Fruit fly (Drosophila melanogaster): ENCODE measurements around the gene Dhc36C.

Gene Dhc36C

dm6 chr2L:17500946-17501451 is at the start of gene Dhc36C, which contains the start of gene mEFTs:
Gene Dhc36C (plus strand): TSS chr2L:17501401.
Gene mEFTs (minus strand): TSS chr2L:17501106.
- TF ChIP-seq usp (GFP tag; optimal IDR thresholded peaks at IDR 0.05): no peak
- TF ChIP-seq Dll (optimal IDR thresholded peaks at IDR 0.05): no peak
- TF ChIP-seq psq (optimal IDR thresholded peaks at IDR 0.05): no peak
- no peak for TF ChIP-seq pan (optimal IDR thresholded peaks at IDR 0.05)
- no peak for TF ChIP-seq EcR (GFP tag; optimal IDR thresholded peaks at IDR 0.05)
- TF ChIP-seq CG8478 (optimal IDR thresholded peaks at IDR 0.05): no peak

- TF ChIP-seq CG8478 (optimal IDR thresholded peaks at IDR 0.05): no peak
- TF ChIP-seq psq (optimal IDR thresholded peaks at IDR 0.05): no peak
- no peak for TF ChIP-seq usp (GFP tag; optimal IDR thresholded peaks at IDR 0.05)
- TF ChIP-seq Dll (optimal IDR thresholded peaks at IDR 0.05): no peak
- no peak for TF ChIP-seq pan (optimal IDR thresholded peaks at IDR 0.05)
- no peak for TF ChIP-seq EcR (GFP tag; optimal IDR thresholded peaks at IDR 0.05)
These were observed 49.1 kb upstream of the Dhc36C start for dm6 chr2L:17452084-17452483.

dm6 chr2L:17452624-17453023 is 48.6 kb upstream of the Dhc36C start, which contains the start of gene CG5050:
Gene CG5050 (plus strand): TSS chr2L:17452924.
- no peak for TF ChIP-seq psq (optimal IDR thresholded peaks at IDR 0.05)
- TF ChIP-seq Dll (optimal IDR thresholded peaks at IDR 0.05): no peak
- no peak for TF ChIP-seq usp (GFP tag; optimal IDR thresholded peaks at IDR 0.05)
- TF ChIP-seq EcR (GFP tag; optimal IDR thresholded peaks at IDR 0.05): no peak
- TF ChIP-seq pan (optimal IDR thresholded peaks at IDR 0.05): no peak
- TF ChIP-seq CG8478 (optimal IDR thresholded peaks at IDR 0.05): no peak

dm6 chr2L:17455823-17456222 is 45.4 kb upstream of the Dhc36C start, which contains the start of gene SPH93:
Gene SPH93 (minus strand): TSS chr2L:17455923.
- TF ChIP-seq EcR (GFP tag; optimal IDR thresholded peaks at IDR 0.05) (no peak), pan (optimal IDR thresholded peaks at IDR 0.05) (no peak), usp (GFP tag; optimal IDR thresholded peaks at IDR 0.05) (no peak), Dll (optimal IDR thresholded peaks at IDR 0.05) (no peak), psq (optimal IDR thresholded peaks at IDR 0.05) (no peak), CG8478 (optimal IDR thresholded peaks at IDR 0.05) (no peak)

dm6 chr2L:17457944-17458343 is 43.3 kb upstream of the Dhc36C start, which contains the start of gene CG18563:
Gene CG18563 (minus strand): TSS chr2L:17458044.
- TF ChIP-seq EcR (GFP tag; optimal IDR thresholded peaks at IDR 0.05) (no peak), pan (optimal IDR thresholded peaks at IDR 0.05) (no peak)

dm6 chr2L:17465915-17466677 is 35.1 kb upstream of the Dhc36C start:
- no peak for TF ChIP-seq CG8478 (optimal IDR thresholded peaks at IDR 0.05)
- TF ChIP-seq psq (optimal IDR thresholded peaks at IDR 0.05): no peak
- no peak for TF ChIP-seq EcR (GFP tag; optimal IDR thresholded peaks at IDR 0.05)
- TF ChIP-seq pan (optimal IDR thresholded peaks at IDR 0.05): no peak
- TF ChIP-seq usp (GFP tag; optimal IDR thresholded peaks at IDR 0.05): no peak
- TF ChIP-seq Dll (optimal IDR thresholded peaks at IDR 0.05): no peak

- no peak for TF ChIP-seq CG8478 (optimal IDR thresholded peaks at IDR 0.05)
These were observed 34.3 kb upstream of the Dhc36C start for dm6 chr2L:17466950-17467349.

- TF ChIP-seq pan (optimal IDR thresholded peaks at IDR 0.05): no peak
- TF ChIP-seq EcR (GFP tag; optimal IDR thresholded peaks at IDR 0.05): no peak
- TF ChIP-seq usp (GFP tag; optimal IDR thresholded peaks at IDR 0.05): no peak
- no peak for TF ChIP-seq Dll (optimal IDR thresholded peaks at IDR 0.05)
- TF ChIP-seq psq (optimal IDR thresholded peaks at IDR 0.05): no peak
- TF ChIP-seq CG8478 (optimal IDR thresholded peaks at IDR 0.05): no peak
These were observed 30.6 kb upstream of the Dhc36C start for dm6 chr2L:17470630-17471029.

- TF ChIP-seq Dll (optimal IDR thresholded peaks at IDR 0.05) (no peak), CG8478 (optimal IDR thresholded peaks at IDR 0.05) (no peak), usp (GFP tag; optimal IDR thresholded peaks at IDR 0.05) (no peak), psq (optimal IDR thresholded peaks at IDR 0.05) (no peak), EcR (GFP tag; optimal IDR thresholded peaks at IDR 0.05) (no peak), pan (optimal IDR thresholded peaks at IDR 0.05) (no peak)
These were observed 29.7 kb upstream of the Dhc36C start, which contains the start of gene Sgt for dm6 chr2L:17471524-17471923. Gene Sgt (plus strand): TSS chr2L:17471603.

- TF ChIP-seq pan (optimal IDR thresholded peaks at IDR 0.05) (no peak), EcR (GFP tag; optimal IDR thresholded peaks at IDR 0.05) (no peak), psq (optimal IDR thresholded peaks at IDR 0.05) (no peak), Dll (optimal IDR thresholded peaks at IDR 0.05) (no peak), usp (GFP tag; optimal IDR thresholded peaks at IDR 0.05) (no peak), CG8478 (optimal IDR thresholded peaks at IDR 0.05) (no peak)
These were observed 28.3 kb upstream of the Dhc36C start, which contains the start of gene BicD for dm6 chr2L:17472582-17473524. Gene BicD (minus strand): TSS chr2L:17473215.

- no peak for TF ChIP-seq usp (GFP tag; optimal IDR thresholded peaks at IDR 0.05)
- no peak for TF ChIP-seq CG8478 (optimal IDR thresholded peaks at IDR 0.05)
- TF ChIP-seq EcR (GFP tag; optimal IDR thresholded peaks at IDR 0.05): no peak
- TF ChIP-seq pan (optimal IDR thresholded peaks at IDR 0.05): no peak
- no peak for TF ChIP-seq psq (optimal IDR thresholded peaks at IDR 0.05)
- TF ChIP-seq Dll (optimal IDR thresholded peaks at IDR 0.05): no peak
These were observed 23.5 kb upstream of the Dhc36C start, which contains the start of gene cass for dm6 chr2L:17477710-17478109. Gene cass (minus strand): TSS chr2L:17477888.

Measured in whole organism.